Fruit fly (Drosophila melanogaster) whole organism, embryonic: ENCODE measurements around the gene Pk34A.

Experiments
- Atf3 ChIP-seq: fragments of 200-800 bp; sonication (Bioruptor generic); optimal IDR thresholded peaks from 3 replicates; lab custom pipeline; 2016; ENCODE audit warnings: missing biosample characterization, missing genetic modification characterization
- Bdp1 ChIP-seq: fragments of 200-800 bp; sonication (Bioruptor generic); optimal IDR thresholded peaks from 3 replicates; lab custom pipeline; 2016; ENCODE audit warnings: missing biosample characterization, missing genetic modification characterization
- CG10543 ChIP-seq: fragments of 200-800 bp; sonication (Bioruptor generic); optimal IDR thresholded peaks from 3 replicates; lab custom pipeline; 2017; ENCODE audit warnings: missing biosample characterization, mild to moderate bottlenecking, missing genetic modification characterization, moderate library complexity
- CG10979 ChIP-seq: fragments of 200-800 bp; sonication (Bioruptor generic); optimal IDR thresholded peaks from 2 replicates; lab custom pipeline; 2018; ENCODE audit warnings: missing biosample characterization, mild to moderate bottlenecking, missing genetic modification characterization, moderate library complexity
- CG12299 ChIP-seq: fragments of 200-800 bp; sonication (Bioruptor generic); optimal IDR thresholded peaks from 2 replicates; lab custom pipeline; 2018; ENCODE audit warnings: missing biosample characterization, mild to moderate bottlenecking, missing genetic modification characterization
- CG14965 ChIP-seq: fragments of 200-800 bp; sonication (Bioruptor generic); optimal IDR thresholded peaks from 2 replicates; lab custom pipeline; 2016; ENCODE audit warnings: missing biosample characterization, missing genetic modification characterization, borderline replicate concordance
- CG17328 ChIP-seq: fragments of 200-800 bp; sonication (Bioruptor generic); IDR thresholded peaks from 2 replicates; pipeline ENCODE4 v1.3.6; 2022; ENCODE audit warnings: missing biosample characterization, missing genetic modification characterization
- CG17385 ChIP-seq: fragments of 200-800 bp; sonication (Bioruptor generic); optimal IDR thresholded peaks from 3 replicates; lab custom pipeline; 2018; ENCODE audit warnings: missing biosample characterization, mild to moderate bottlenecking, missing genetic modification characterization
- CG18262 ChIP-seq: fragments of 200-800 bp; optimal IDR thresholded peaks from 3 replicates; lab custom pipeline; 2019; ENCODE audit warnings: missing biosample characterization, mild to moderate bottlenecking, missing genetic modification characterization, moderate library complexity
- CG18619 ChIP-seq: fragments of 200-800 bp; sonication (Bioruptor generic); optimal IDR thresholded peaks from 3 replicates; lab custom pipeline; 2017; ENCODE audit warnings: missing biosample characterization, mild to moderate bottlenecking, missing genetic modification characterization
- CG30020 ChIP-seq: fragments of 200-800 bp; optimal IDR thresholded peaks from 2 replicates; lab custom pipeline; 2019; ENCODE audit warnings: missing biosample characterization, mild to moderate bottlenecking, missing genetic modification characterization, moderate library complexity
- CG31224 ChIP-seq: fragments of 200-800 bp; sonication (Bioruptor generic); IDR thresholded peaks from 2 replicates; pipeline ENCODE4 v1.3.6; 2022; ENCODE audit warnings: missing biosample characterization, missing genetic modification characterization
- CG32532 ChIP-seq: fragments of 200-800 bp; sonication (Bioruptor generic); IDR thresholded peaks from 2 replicates; pipeline ENCODE4 v1.3.6; 2022; ENCODE audit warnings: missing biosample characterization, missing genetic modification characterization
- CG7928 ChIP-seq: fragments of 200-800 bp; sonication (Bioruptor generic); optimal IDR thresholded peaks from 2 replicates; lab custom pipeline; 2017; ENCODE audit warnings: missing biosample characterization, mild to moderate bottlenecking, missing genetic modification characterization
- CG8089 ChIP-seq: fragments of 200-800 bp; sonication (Bioruptor generic); optimal IDR thresholded peaks from 3 replicates; lab custom pipeline; 2016; ENCODE audit warnings: missing biosample characterization, missing genetic modification characterization
- CG8359 ChIP-seq: fragments of 200-800 bp; sonication (Bioruptor generic); optimal IDR thresholded peaks from 2 replicates; lab custom pipeline; 2017; ENCODE audit warnings: missing biosample characterization, mild to moderate bottlenecking, missing genetic modification characterization, borderline replicate concordance
- CG9609 ChIP-seq: fragments of 200-800 bp; sonication (Bioruptor generic); optimal IDR thresholded peaks from 3 replicates; lab custom pipeline; 2016; ENCODE audit warnings: missing biosample characterization, missing genetic modification characterization
- CG9876 ChIP-seq: fragments of 200-800 bp; sonication (Bioruptor generic); optimal IDR thresholded peaks from 2 replicates; lab custom pipeline; 2016; ENCODE audit warnings: missing biosample characterization, missing genetic modification characterization
- Dek ChIP-seq: fragments of 200-800 bp; sonication (Bioruptor generic); optimal IDR thresholded peaks from 3 replicates; lab custom pipeline; 2019; ENCODE audit warnings: missing biosample characterization, mild to moderate bottlenecking, missing genetic modification characterization, moderate library complexity
- Dp ChIP-seq: fragments of 200-800 bp; sonication (Bioruptor generic); optimal IDR thresholded peaks from 2 replicates; lab custom pipeline; 2018; ENCODE audit warnings: missing biosample characterization, mild to moderate bottlenecking, missing genetic modification characterization, moderate library complexity
- ERR ChIP-seq: fragments of 200-800 bp; sonication (Bioruptor generic); optimal IDR thresholded peaks from 2 replicates; lab custom pipeline; 2016; ENCODE audit warnings: missing biosample characterization, missing genetic modification characterization
- Hey ChIP-seq: fragments of 200-800 bp; sonication (Bioruptor generic); optimal IDR thresholded peaks from 3 replicates; lab custom pipeline; 2018; ENCODE audit warnings: missing biosample characterization, mild to moderate bottlenecking, missing genetic modification characterization
- HmgD ChIP-seq: fragments of 200-800 bp; sonication (Bioruptor generic); optimal IDR thresholded peaks from 3 replicates; lab custom pipeline; 2016; ENCODE audit warnings: missing biosample characterization, missing genetic modification characterization
- HmgZ ChIP-seq: fragments of 200-800 bp; sonication (Bioruptor generic); optimal IDR thresholded peaks from 2 replicates; lab custom pipeline; 2018; ENCODE audit warnings: missing biosample characterization, mild to moderate bottlenecking, missing genetic modification characterization
- Hr3 ChIP-seq: fragments of 200-800 bp; sonication (Bioruptor generic); optimal IDR thresholded peaks from 3 replicates; lab custom pipeline; 2016; ENCODE audit warnings: missing biosample characterization, missing genetic modification characterization
- Jarid2 ChIP-seq: fragments of 200-800 bp; sonication (Bioruptor generic); optimal IDR thresholded peaks from 3 replicates; lab custom pipeline; 2017; ENCODE audit warnings: mild to moderate bottlenecking, missing biosample characterization, missing genetic modification reagents, missing genetic modification characterization
- Lim3 ChIP-seq: fragments of 200-800 bp; sonication (Bioruptor generic); IDR thresholded peaks from 2 replicates; pipeline ENCODE4 v1.3.6; 2022; ENCODE audit warnings: missing biosample characterization, missing genetic modification characterization
- Med ChIP-seq: fragments of 200-800 bp; sonication (Bioruptor generic); peaks from one replicate; lab custom pipeline; 2016; ENCODE audit warnings: missing biosample characterization, missing genetic modification characterization, mild to moderate bottlenecking, inconsistent platforms, moderate library complexity
- NFAT ChIP-seq: fragments of 200-800 bp; sonication (Bioruptor generic); IDR thresholded peaks from 2 replicates; pipeline ENCODE4 v1.3.6; 2022; ENCODE audit warnings: missing biosample characterization, missing genetic modification characterization
- Oaz ChIP-seq: fragments of 200-800 bp; sonication (Bioruptor generic); IDR thresholded peaks from 2 replicates; pipeline ENCODE4 v1.3.6; 2022; ENCODE audit warnings: missing biosample characterization, missing genetic modification characterization
- Six4 ChIP-seq: fragments of 200-800 bp; sonication (Bioruptor generic); optimal IDR thresholded peaks from 2 replicates; lab custom pipeline; 2016; ENCODE audit warnings: missing biosample characterization, missing genetic modification characterization
- crp ChIP-seq, 2 experiments: fragments of 200-800 bp; sonication (Bioruptor generic); optimal IDR thresholded peaks; 2 replicates in 1 of 2; 3 replicates in 1 of 2; lab custom pipeline; 2017; ENCODE audit warnings: missing biosample characterization in 2 of 2, missing genetic modification characterization in 2 of 2, mild to moderate bottlenecking in 1 of 2, moderate library complexity in 1 of 2
- dysf ChIP-seq: fragments of 200-800 bp; sonication (Bioruptor generic); IDR thresholded peaks from 3 replicates; pipeline ENCODE4 v1.3.6; 2022; ENCODE audit warnings: missing biosample characterization, missing genetic modification characterization
- eyg ChIP-seq: fragments of 200-800 bp; sonication (Bioruptor generic); optimal IDR thresholded peaks from 3 replicates; lab custom pipeline; 2016; ENCODE audit warnings: missing biosample characterization, missing genetic modification characterization
- fd96Cb ChIP-seq: fragments of 200-800 bp; sonication (Bioruptor generic); optimal IDR thresholded peaks from 2 replicates; lab custom pipeline; 2018; ENCODE audit warnings: missing biosample characterization, mild to moderate bottlenecking, missing genetic modification characterization, moderate library complexity
- fu2 ChIP-seq: fragments of 200-800 bp; sonication (Bioruptor generic); optimal IDR thresholded peaks from 2 replicates; lab custom pipeline; 2016; ENCODE audit warnings: missing biosample characterization, missing genetic modification characterization
- gfzf ChIP-seq: fragments of 200-800 bp; sonication (Bioruptor generic); optimal IDR thresholded peaks from 2 replicates; lab custom pipeline; 2016; ENCODE audit warnings: missing biosample characterization, mild to moderate bottlenecking, missing genetic modification characterization, moderate library complexity
- gro ChIP-seq: fragments of 200-800 bp; sonication (Bioruptor generic); optimal IDR thresholded peaks from 2 replicates; lab custom pipeline; 2016; ENCODE audit warnings: missing biosample characterization, missing genetic modification characterization
- jigr1 ChIP-seq: fragments of 200-800 bp; sonication (Bioruptor generic); IDR thresholded peaks from 3 replicates; pipeline ENCODE4 v1.3.6; 2022; ENCODE audit warnings: missing biosample characterization, missing genetic modification characterization
- kay ChIP-seq: fragments of 200-800 bp; sonication (Bioruptor generic); optimal IDR thresholded peaks from 2 replicates; lab custom pipeline; 2016; ENCODE audit warnings: missing biosample characterization, missing genetic modification characterization
- p53 ChIP-seq: fragments of 200-800 bp; sonication (Bioruptor generic); optimal IDR thresholded peaks from 2 replicates; lab custom pipeline; 2016; ENCODE audit warnings: missing biosample characterization, missing genetic modification characterization
- pan ChIP-seq, 4 experiments: fragments of >200 bp in 3 of 4; fragments of 200-800 bp in 1 of 4; sonication (Bioruptor generic) in 1 of 4; optimal IDR thresholded peaks in 3 of 4; IDR thresholded peaks in 1 of 4; 2 replicates each; pipeline versions ENCODE4 v1.3.6 to Lab custom; 2017 to 2022; ENCODE audit warnings: missing biosample characterization in 2 of 4, missing genetic modification characterization in 2 of 4, mixed read lengths in 1 of 4
- pb ChIP-seq: fragments of 200-800 bp; sonication (Bioruptor generic); optimal IDR thresholded peaks from 3 replicates; lab custom pipeline; 2016; ENCODE audit warnings: missing biosample characterization, missing genetic modification characterization
- rib ChIP-seq: fragments of 200-800 bp; sonication (Bioruptor generic); IDR thresholded peaks from 2 replicates; pipeline ENCODE4 v1.3.6; 2022; ENCODE audit warnings: missing biosample characterization, missing genetic modification characterization
- sd ChIP-seq: fragments of 200-800 bp; sonication (Bioruptor generic); optimal IDR thresholded peaks from 3 replicates; lab custom pipeline; 2018; ENCODE audit warnings: missing biosample characterization, mild to moderate bottlenecking, missing genetic modification characterization, moderate library complexity
- sqz ChIP-seq: fragments of 200-800 bp; sonication (Bioruptor generic); optimal IDR thresholded peaks from 3 replicates; lab custom pipeline; 2018; ENCODE audit warnings: missing biosample characterization, mild to moderate bottlenecking, missing genetic modification characterization
- trem ChIP-seq: fragments of 200-800 bp; optimal IDR thresholded peaks from 3 replicates; lab custom pipeline; 2019; ENCODE audit warnings: missing biosample characterization, mild to moderate bottlenecking, missing genetic modification characterization, moderate library complexity
- unc-4 ChIP-seq: fragments of 200-800 bp; sonication (Bioruptor generic); IDR thresholded peaks from 2 replicates; pipeline ENCODE4 v1.3.6; 2022; ENCODE audit warnings: missing biosample characterization, missing genetic modification characterization; ENCODE audit not compliant: partially characterized antibody
- unpg ChIP-seq: fragments of 200-800 bp; sonication (Bioruptor generic); optimal IDR thresholded peaks from 3 replicates; lab custom pipeline; 2018; ENCODE audit warnings: missing biosample characterization, mild to moderate bottlenecking, missing genetic modification characterization, moderate library complexity
- vfl ChIP-seq: fragments of 200-800 bp; sonication (Bioruptor generic); optimal IDR thresholded peaks from 2 replicates; lab custom pipeline; 2016; ENCODE audit warnings: missing biosample characterization, missing genetic modification characterization
- vvl ChIP-seq: fragments of 200-800 bp; sonication (Bioruptor generic); IDR thresholded peaks from 2 replicates; pipeline ENCODE4 v1.3.6; 2022; ENCODE audit warnings: missing biosample characterization, missing genetic modification characterization

Gene Pk34A

DNA sequence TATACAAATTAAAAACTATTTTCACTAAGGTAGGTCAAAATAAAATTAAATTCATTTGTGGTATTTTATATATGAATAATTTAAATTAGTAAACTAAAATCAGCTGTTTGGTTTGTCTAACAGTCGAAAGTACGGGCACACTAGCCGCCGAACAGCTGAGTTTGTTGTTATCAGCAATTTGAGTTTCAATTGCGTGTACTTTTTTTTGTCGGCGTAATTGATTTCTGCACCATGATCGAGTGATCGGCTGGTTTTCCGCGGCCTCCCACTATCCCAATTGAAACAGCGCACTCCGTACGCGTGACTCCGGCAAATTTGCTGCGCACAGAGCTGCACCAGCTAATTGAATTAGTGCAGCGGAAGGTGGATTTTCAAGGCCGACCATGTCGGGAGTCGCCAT is 20.5 kb downstream of the Pk34A start, which contains the start of gene Alg7:
TSS of gene Alg7 (plus strand) at position 153 of the 400 bp plus-strand sequence.
- TF ChIP-seq CG31224 (GFP tag; lab: Robert Waterston, UW) (no peak), Six4 (no peak), CG9876 (GFP tag; lab: Kevin White, UChicago) (no peak), CG17385 (GFP tag; lab: Kevin White, UChicago) (no peak), HmgZ (tag; lab: Kevin White, UChicago) (no peak), sqz (GFP tag; lab: Kevin White, UChicago) (no peak), gfzf (GFP tag; lab: Kevin White, UChicago) (peak; percentile 43), Lim3 (GFP tag; lab: Robert Waterston, UW) (no peak), crp (GFP tag; optimal IDR thresholded peaks at IDR 0.05; lab: Kevin White, UChicago) (peak; percentile 79 to 97), Oaz (GFP tag; lab: Robert Waterston, UW) (no peak), gro (GFP tag; lab: Kevin White, UChicago) (no peak), eyg (no peak), pan (optimal IDR thresholded peaks at IDR 0.05; lab: Kevin White, UChicago) (no peak), pan (GFP tag; optimal IDR thresholded peaks at IDR 0.05 in 1 of 2, IDR thresholded peaks at IDR 0.05 in 1 of 2) (no peak), jigr1 (GFP tag; lab: Robert Waterston, UW) (no peak), CG17328 (GFP tag; lab: Robert Waterston, UW) (no peak), vvl (GFP tag; lab: Robert Waterston, UW) (peak; percentile 70; the same call in 1 of the 2 replicates), NFAT (no peak), Med (GFP tag; lab: Kevin White, UChicago) (no peak), fd96Cb (tag; lab: Kevin White, UChicago) (no peak), dysf (no peak), CG30020 (tag; lab: Kevin White, UChicago) (no peak), unc-4 (0 out of 2 replicates have a peak, but pooled peaks have one; percentile 15), Jarid2 (GFP tag; lab: Kevin White, UChicago) (no peak), trem (tag; lab: Kevin White, UChicago) (peak; percentile 21), CG8089 (GFP tag; lab: Kevin White, UChicago) (no peak), Bdp1 (GFP tag; lab: Kevin White, UChicago) (no peak), pb (GFP tag; lab: Kevin White, UChicago) (no peak), CG10543 (GFP tag; lab: Kevin White, UChicago) (no peak), Dek (no peak), ERR (GFP tag; lab: Kevin White, UChicago) (no peak), CG32532 (GFP tag; lab: Robert Waterston, UW) (no peak), CG10979 (tag; lab: Kevin White, UChicago) (no peak), CG14965 (GFP tag; lab: Kevin White, UChicago) (no peak), unpg (GFP tag; lab: Kevin White, UChicago) (no peak), fu2 (GFP tag; lab: Kevin White, UChicago) (no peak), Atf3 (no peak), p53 (GFP tag; lab: Kevin White, UChicago) (no peak), Hr3 (GFP tag; lab: Kevin White, UChicago) (no peak), sd (tag; lab: Kevin White, UChicago) (no peak), CG7928 (GFP tag; lab: Kevin White, UChicago) (no peak), rib (no peak), Hey (tag; lab: Kevin White, UChicago) (no peak), HmgD (GFP tag; lab: Kevin White, UChicago) (no peak), CG9609 (no peak), CG12299 (tag; lab: Kevin White, UChicago) (no peak), CG8359 (GFP tag; lab: Kevin White, UChicago) (no peak), vfl (no peak), CG18619 (no peak), Dp (GFP tag; lab: Kevin White, UChicago) (peak; percentile 37), CG18262 (tag; lab: Kevin White, UChicago) (no peak), kay (GFP tag; lab: Kevin White, UChicago) (no peak)
